Worm (Caenorhabditis elegans) whole organism, early embryonic: ENCODE measurements around the gene ZK938.3.

Source experiments
- F13C5.2 ChIP-seq: sonication (generic microtip); optimal IDR thresholded peaks from 2 replicates; lab custom pipeline; 2017; ENCODE audit warnings: mild to moderate bottlenecking, missing genetic modification characterization, inconsistent platforms, missing compliant biosample characterization
- aly-1 ChIP-seq: sonication (generic microtip); optimal IDR thresholded peaks from 2 replicates; lab custom pipeline; 2016; ENCODE audit warnings: missing genetic modification characterization, missing compliant biosample characterization
- ama-1 ChIP-seq: fragments of 150-350 bp; optimal IDR thresholded peaks from 2 replicates; lab custom pipeline; 2014
- ceh-13 ChIP-seq: fragments of 200-800 bp; sonication (Bioruptor generic); optimal IDR thresholded peaks from 2 replicates; lab custom pipeline; 2018; ENCODE audit warnings: mild to moderate bottlenecking, missing genetic modification characterization, missing compliant biosample characterization
- flt-1 ChIP-seq: fragments of 200-800 bp; sonication (Bioruptor generic); IDR thresholded peaks from 2 replicates; pipeline ENCODE4 v1.3.6; 2022; ENCODE audit warnings: missing genetic modification characterization, missing compliant biosample characterization
- hmg-4 ChIP-seq: fragments of 200-800 bp; sonication (Bioruptor generic); optimal IDR thresholded peaks from 2 replicates; lab custom pipeline; 2018; ENCODE audit warnings: mild to moderate bottlenecking, missing genetic modification characterization, missing compliant biosample characterization
- hnd-1 ChIP-seq: sonication (generic microtip); optimal IDR thresholded peaks from 2 replicates; lab custom pipeline; 2016; ENCODE audit warnings: missing genetic modification characterization, missing compliant biosample characterization
- pes-1 ChIP-seq: fragments of 200-800 bp; sonication (Bioruptor generic); IDR thresholded peaks from 2 replicates; pipeline ENCODE4 v1.3.6; 2022; ENCODE audit warnings: missing genetic modification reagents, missing genetic modification characterization, missing compliant biosample characterization
- sea-1 ChIP-seq: fragments of 200-800 bp; sonication (Bioruptor generic); conservative IDR thresholded peaks from 2 replicates; pipeline ENCODE4 v1.3.6; 2022; ENCODE audit warnings: missing genetic modification characterization, missing compliant biosample characterization
- tbx-11 ChIP-seq: fragments of 200-800 bp; sonication (Bioruptor generic); IDR thresholded peaks from 2 replicates; pipeline ENCODE4 v1.3.6; 2022; ENCODE audit warnings: missing genetic modification characterization, missing compliant biosample characterization
- tbx-37 ChIP-seq: fragments of 200-800 bp; sonication (Bioruptor generic); conservative IDR thresholded peaks from 2 replicates; pipeline ENCODE4 v1.3.6; 2022; ENCODE audit warnings: missing genetic modification reagents, missing genetic modification characterization, missing compliant biosample characterization
- tra-4 ChIP-seq: sonication (generic microtip); optimal IDR thresholded peaks from 2 replicates; lab custom pipeline; 2017; ENCODE audit warnings: missing genetic modification characterization, missing compliant biosample characterization

Gene ZK938.3

ce11 chrII:9782337-9782736, 51.4 kb downstream of the ZK938.3 start, which contains the start of gene T10B9.14:
TSS of gene T10B9.14 (minus strand) at chrII:9782437.
- TF ChIP-seq aly-1 (no peak), tra-4 (tag; lab: Kevin White, UChicago) (no peak), tbx-37 (GFP tag; lab: Robert Waterston, UW) (no peak), ama-1 (no peak)

ce11 chrII:9781842-9782241, 51.9 kb downstream of the ZK938.3 start, which contains the start of gene cyp-13A1:
TSS of gene cyp-13A1 (minus strand) at chrII:9781997.
- no peak for TF ChIP-seq pes-1
- no peak for TF ChIP-seq tbx-11 (GFP tag; lab: Robert Waterston, UW)
- no peak for TF ChIP-seq hnd-1 (tag; lab: Kevin White, UChicago)
- TF ChIP-seq flt-1, result no peak
- TF ChIP-seq ceh-13, result no peak
- no peak for TF ChIP-seq tbx-37 (GFP tag; lab: Robert Waterston, UW)
- no peak for TF ChIP-seq hmg-4 (GFP tag; lab: Kevin White, UChicago)
- no peak for TF ChIP-seq sea-1 (GFP tag; lab: Robert Waterston, UW)
- no peak for TF ChIP-seq F13C5.2 (tag; lab: Kevin White, UChicago)
